Fruit fly (Drosophila melanogaster) whole organism, prepupa: ENCODE results near the gene CG12402.

Experiments
- CG10631 ChIP-seq: fragments of 200-800 bp; sonication (Bioruptor generic); optimal IDR thresholded peaks from 2 replicates; lab custom pipeline; 2016; ENCODE audit warnings: missing biosample characterization, missing genetic modification characterization
- CG10669 ChIP-seq: fragments of 200-800 bp; sonication (Bioruptor generic); optimal IDR thresholded peaks from 3 replicates; lab custom pipeline; 2018; ENCODE audit warnings: missing biosample characterization, mild to moderate bottlenecking, missing genetic modification characterization, moderate library complexity
- CG11902 ChIP-seq: fragments of 200-800 bp; sonication (Bioruptor generic); optimal IDR thresholded peaks from 3 replicates; lab custom pipeline; 2016; ENCODE audit warnings: missing biosample characterization, missing genetic modification characterization
- CG16779 ChIP-seq: fragments of 200-800 bp; sonication (Bioruptor generic); optimal IDR thresholded peaks from 3 replicates; lab custom pipeline; 2017; ENCODE audit warnings: missing biosample characterization, mild to moderate bottlenecking, missing genetic modification characterization
- CG3032 ChIP-seq: fragments of 200-800 bp; optimal IDR thresholded peaks from 2 replicates; lab custom pipeline; 2019; ENCODE audit warnings: missing biosample characterization, mild to moderate bottlenecking, missing genetic modification characterization, moderate library complexity
- CG31627 ChIP-seq: fragments of 200-800 bp; sonication (Bioruptor generic); optimal IDR thresholded peaks from 3 replicates; lab custom pipeline; 2016; ENCODE audit warnings: missing biosample characterization, missing genetic modification characterization
- CG32006 ChIP-seq: fragments of 200-800 bp; sonication (Bioruptor generic); optimal IDR thresholded peaks from 3 replicates; lab custom pipeline; 2017; ENCODE audit warnings: missing biosample characterization, mild to moderate bottlenecking, missing genetic modification characterization
- CG4318 ChIP-seq: fragments of 200-800 bp; sonication (Bioruptor generic); optimal IDR thresholded peaks from 3 replicates; lab custom pipeline; 2017; ENCODE audit warnings: missing biosample characterization, mild to moderate bottlenecking, missing genetic modification characterization
- CG6276 ChIP-seq: fragments of 200-800 bp; sonication (Bioruptor generic); optimal IDR thresholded peaks from 2 replicates; lab custom pipeline; 2017; ENCODE audit warnings: missing biosample characterization, mild to moderate bottlenecking, missing genetic modification characterization
- CG6792 ChIP-seq: fragments of 200-800 bp; sonication (Bioruptor generic); optimal IDR thresholded peaks from 3 replicates; lab custom pipeline; 2016; ENCODE audit warnings: missing biosample characterization, missing genetic modification characterization
- CG6808 ChIP-seq: fragments of 200-800 bp; sonication (Bioruptor generic); optimal IDR thresholded peaks from 3 replicates; lab custom pipeline; 2017; ENCODE audit warnings: missing biosample characterization, missing genetic modification characterization, mild to moderate bottlenecking, moderate library complexity, missing genetic modification reagents
- CG6854 ChIP-seq: fragments of 200-800 bp; sonication (Bioruptor generic); optimal IDR thresholded peaks from 2 replicates; lab custom pipeline; 2017; ENCODE audit warnings: missing biosample characterization, mild to moderate bottlenecking, missing genetic modification characterization
- CG8319 ChIP-seq: fragments of 200-800 bp; sonication (Bioruptor generic); optimal IDR thresholded peaks from 3 replicates; lab custom pipeline; 2016; ENCODE audit warnings: missing biosample characterization, missing genetic modification characterization
- CG8632 ChIP-seq: fragments of 200-800 bp; sonication (Bioruptor generic); optimal IDR thresholded peaks from 3 replicates; lab custom pipeline; 2016; ENCODE audit warnings: missing biosample characterization, missing genetic modification characterization
- Eip75B ChIP-seq: fragments of 200-800 bp; sonication (Bioruptor generic); optimal IDR thresholded peaks from 3 replicates; lab custom pipeline; 2016; ENCODE audit warnings: missing biosample characterization, missing genetic modification characterization
- Ets21C ChIP-seq: fragments of 200-800 bp; sonication (Bioruptor generic); optimal IDR thresholded peaks from 3 replicates; lab custom pipeline; 2016; ENCODE audit warnings: missing biosample characterization, missing genetic modification characterization
- Ets96B ChIP-seq: fragments of 200-800 bp; optimal IDR thresholded peaks from 2 replicates; lab custom pipeline; 2019; ENCODE audit warnings: missing biosample characterization, mild to moderate bottlenecking, missing genetic modification characterization, moderate library complexity
- Gug ChIP-seq: fragments of 200-800 bp; sonication (Bioruptor generic); IDR thresholded peaks from 2 replicates; pipeline ENCODE4 v1.3.6; 2022; ENCODE audit warnings: missing biosample characterization, missing genetic modification characterization
- Hr38 ChIP-seq: sonication (Bioruptor generic); optimal IDR thresholded peaks from 2 replicates; lab custom pipeline; 2016; ENCODE audit warnings: missing biosample characterization, missing genetic modification characterization
- Hr39 ChIP-seq: fragments of 200-800 bp; sonication (Bioruptor generic); optimal IDR thresholded peaks from 2 replicates; lab custom pipeline; 2016; ENCODE audit warnings: missing biosample characterization, missing genetic modification characterization
- Met ChIP-seq: fragments of 200-800 bp; sonication (Bioruptor generic); optimal IDR thresholded peaks from 3 replicates; lab custom pipeline; 2016; ENCODE audit warnings: missing biosample characterization, missing genetic modification characterization
- OdsH ChIP-seq: fragments of 200-800 bp; sonication (Bioruptor generic); optimal IDR thresholded peaks from 3 replicates; lab custom pipeline; 2016; ENCODE audit warnings: missing biosample characterization, missing genetic modification characterization
- Sox102F ChIP-seq: fragments of 200-800 bp; sonication (Bioruptor generic); optimal IDR thresholded peaks from 2 replicates; lab custom pipeline; 2016; ENCODE audit warnings: missing biosample characterization, mild to moderate bottlenecking, missing genetic modification characterization
- Sox15 ChIP-seq: fragments of 200-800 bp; sonication (Bioruptor generic); optimal IDR thresholded peaks from 3 replicates; lab custom pipeline; 2016; ENCODE audit warnings: missing biosample characterization, missing genetic modification characterization
- achi ChIP-seq: fragments of 200-800 bp; sonication (Bioruptor generic); optimal IDR thresholded peaks from 3 replicates; lab custom pipeline; 2016; ENCODE audit warnings: missing biosample characterization, missing genetic modification characterization
- acj6 ChIP-seq: fragments of 200-800 bp; sonication (Bioruptor generic); optimal IDR thresholded peaks from 3 replicates; lab custom pipeline; 2016; ENCODE audit warnings: missing biosample characterization, missing genetic modification characterization
- cyc ChIP-seq: fragments of 200-800 bp; sonication (Bioruptor generic); optimal IDR thresholded peaks from 3 replicates; lab custom pipeline; 2016; ENCODE audit warnings: missing biosample characterization, missing genetic modification characterization
- dsx ChIP-seq: fragments of 200-800 bp; optimal IDR thresholded peaks from 3 replicates; lab custom pipeline; 2019; ENCODE audit warnings: missing biosample characterization, mild to moderate bottlenecking, missing genetic modification characterization, moderate library complexity; ENCODE audit not compliant: poor library complexity, severe bottlenecking
- eg ChIP-seq: fragments of 200-800 bp; sonication (Bioruptor generic); IDR thresholded peaks from 3 replicates; pipeline ENCODE4 v1.3.6; 2022; ENCODE audit warnings: missing biosample characterization, missing genetic modification characterization
- fd59A ChIP-seq: fragments of 200-800 bp; sonication (Bioruptor generic); optimal IDR thresholded peaks from 2 replicates; lab custom pipeline; 2017; ENCODE audit warnings: missing biosample characterization, mild to moderate bottlenecking, missing genetic modification characterization, missing genetic modification reagents
- fkh ChIP-seq: fragments of 200-800 bp; sonication (Bioruptor generic); optimal IDR thresholded peaks from 3 replicates; lab custom pipeline; 2017; ENCODE audit warnings: missing biosample characterization, mild to moderate bottlenecking, missing genetic modification characterization, moderate library complexity
- lz ChIP-seq: fragments of 200-800 bp; sonication (Bioruptor generic); optimal IDR thresholded peaks from 3 replicates; lab custom pipeline; 2016; ENCODE audit warnings: missing biosample characterization, missing genetic modification characterization
- net ChIP-seq: fragments of 200-800 bp; sonication (Bioruptor generic); optimal IDR thresholded peaks from 3 replicates; lab custom pipeline; 2016; ENCODE audit warnings: missing biosample characterization, missing genetic modification characterization
- ss ChIP-seq, 2 experiments: fragments of 200-800 bp; sonication (Bioruptor generic); optimal IDR thresholded peaks; 2 replicates in 1 of 2; 3 replicates in 1 of 2; lab custom pipeline; 2017 to 2018; ENCODE audit warnings: mild to moderate bottlenecking in 2 of 2, missing biosample characterization in 2 of 2, missing genetic modification characterization in 2 of 2, moderate library complexity in 1 of 2
- svp ChIP-seq: fragments of 200-800 bp; sonication (Bioruptor generic); peaks from one replicate; lab custom pipeline; 2016; ENCODE audit warnings: missing biosample characterization, missing genetic modification characterization

CG12402 gene

dm6 chr3R:14109145-14109544, 1.0 kb upstream of the CG12402 start, which contains the start of gene Or88a:
Gene Or88a, plus strand, starts transcription at chr3R:14109445.
- TF ChIP-seq eg (no peak), CG6808 (GFP tag; lab: Kevin White, UChicago) (no peak), Gug (GFP tag; lab: Robert Waterston, UW) (no peak), achi (GFP tag; lab: Kevin White, UChicago) (no peak), CG32006 (GFP tag; lab: Kevin White, UChicago) (no peak), Sox15 (GFP tag; lab: Kevin White, UChicago) (no peak), fd59A (GFP tag; lab: Kevin White, UChicago) (no peak), CG10669 (GFP tag; lab: Kevin White, UChicago) (no peak), svp (GFP tag; lab: Kevin White, UChicago) (no peak)

DNA sequence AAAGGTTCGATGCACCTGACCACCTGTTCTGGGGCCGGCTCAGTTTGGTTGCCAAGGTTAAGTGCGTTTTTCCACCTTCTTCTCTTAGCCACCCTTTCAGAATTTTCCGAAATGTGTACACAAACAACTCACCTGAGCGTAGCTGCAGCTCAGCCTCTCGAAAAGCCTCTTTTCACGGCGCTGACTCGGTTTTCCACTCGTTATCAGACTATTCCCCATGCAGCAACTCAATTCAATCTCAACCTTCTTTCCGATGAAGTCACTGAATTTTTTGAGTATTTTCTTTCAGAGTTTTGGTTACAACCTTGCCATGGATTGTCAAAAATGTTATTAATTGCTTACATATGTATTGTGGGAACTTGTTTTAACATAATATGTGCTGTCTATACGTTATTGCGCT, 524 bp downstream of the CG12402 start:
- TF ChIP-seq acj6 = no peak
- TF ChIP-seq svp (GFP tag; lab: Kevin White, UChicago) = no peak
- TF ChIP-seq CG11902 (GFP tag; lab: Kevin White, UChicago) = no peak
- TF ChIP-seq CG6854 (GFP tag; lab: Kevin White, UChicago) = no peak
- no peak for TF ChIP-seq dsx
- no peak for TF ChIP-seq CG4318 (GFP tag; lab: Kevin White, UChicago)
- no peak for TF ChIP-seq fkh (GFP tag; lab: Kevin White, UChicago)
- no peak for TF ChIP-seq net (GFP tag; lab: Kevin White, UChicago)
- TF ChIP-seq ss (GFP tag; optimal IDR thresholded peaks at IDR 0.05; lab: Kevin White, UChicago) = no peak
- no peak for TF ChIP-seq CG10669 (GFP tag; lab: Kevin White, UChicago)
- TF ChIP-seq Ets21C (GFP tag; lab: Kevin White, UChicago) = no peak
- no peak for TF ChIP-seq CG32006 (GFP tag; lab: Kevin White, UChicago)
- TF ChIP-seq CG8319 = no peak
- TF ChIP-seq Sox15 (GFP tag; lab: Kevin White, UChicago) = no peak

DNA sequence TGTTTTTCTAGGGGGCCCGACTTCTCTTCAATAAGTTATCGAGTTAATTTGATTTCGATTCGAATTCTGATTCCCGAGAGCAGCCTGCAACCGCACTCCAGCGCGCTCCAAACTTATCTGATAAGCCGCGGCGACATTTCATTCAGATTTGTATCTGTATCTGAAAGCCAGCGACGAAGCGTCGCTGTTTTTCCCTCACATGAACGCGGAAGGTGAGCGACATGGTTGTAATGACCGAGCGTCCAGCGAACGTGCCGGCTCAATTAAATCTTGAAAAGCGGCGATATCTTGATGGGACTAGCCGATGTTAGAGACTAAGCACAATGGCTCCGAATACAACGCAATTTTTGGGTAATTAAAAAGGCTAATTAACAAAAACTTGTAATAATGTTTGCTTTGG, 5.1 kb downstream of the CG12402 start, which contains the start of gene PK1-R:
PK1-R (minus strand) TSS at position 101 of the 400 bp plus-strand sequence.
- no peak for TF ChIP-seq CG3032 (tag; lab: Kevin White, UChicago)
- no peak for TF ChIP-seq Sox102F (GFP tag; lab: Kevin White, UChicago)
- TF ChIP-seq lz (GFP tag; lab: Kevin White, UChicago) = no peak
- no peak for TF ChIP-seq CG6276 (GFP tag; lab: Kevin White, UChicago)
- no peak for TF ChIP-seq CG6792 (GFP tag; lab: Kevin White, UChicago)
- TF ChIP-seq CG11902 (GFP tag; lab: Kevin White, UChicago) = no peak
- no peak for TF ChIP-seq Ets96B (tag; lab: Kevin White, UChicago)
- no peak for TF ChIP-seq CG6808 (GFP tag; lab: Kevin White, UChicago)
- no peak for TF ChIP-seq CG10631 (GFP tag; lab: Kevin White, UChicago)
- TF ChIP-seq Met = no peak
- TF ChIP-seq dsx = no peak
- TF ChIP-seq Ets21C (GFP tag; lab: Kevin White, UChicago) = no peak
- TF ChIP-seq Eip75B (GFP tag; lab: Kevin White, UChicago) = no peak

- no peak for TF ChIP-seq CG8632
- no peak for TF ChIP-seq Sox102F (GFP tag; lab: Kevin White, UChicago)
- TF ChIP-seq CG3032 (tag; lab: Kevin White, UChicago) = no peak
- no peak for TF ChIP-seq CG6854 (GFP tag; lab: Kevin White, UChicago)
- no peak for TF ChIP-seq CG16779 (tag; lab: Kevin White, UChicago)
- TF ChIP-seq Hr38 (GFP tag; lab: Kevin White, UChicago) = no peak
- no peak for TF ChIP-seq eg
- TF ChIP-seq OdsH (GFP tag; lab: Kevin White, UChicago) = no peak
- no peak for TF ChIP-seq cyc (GFP tag; lab: Kevin White, UChicago)
- no peak for TF ChIP-seq CG11902 (GFP tag; lab: Kevin White, UChicago)
- TF ChIP-seq CG31627 (GFP tag; lab: Kevin White, UChicago) = no peak
- TF ChIP-seq CG6276 (GFP tag; lab: Kevin White, UChicago) = no peak
- TF ChIP-seq Ets96B (tag; lab: Kevin White, UChicago) = no peak
- no peak for TF ChIP-seq CG4318 (GFP tag; lab: Kevin White, UChicago)
- no peak for TF ChIP-seq Hr39 (GFP tag; lab: Kevin White, UChicago)
- TF ChIP-seq CG10669 (GFP tag; lab: Kevin White, UChicago) = no peak
- TF ChIP-seq CG6808 (GFP tag; lab: Kevin White, UChicago) = no peak
Observed at dm6 chr3R:14100962-14101361, 7.2 kb downstream of the CG12402 start.
